Worm (Caenorhabditis elegans): ENCODE measurements around the gene F02E11.4.

- TF ChIP-seq lin-39 (tag; optimal IDR thresholded peaks at IDR 0.05) (no peak), lsy-2 (tag; optimal IDR thresholded peaks at IDR 0.05) (no peak), fos-1 (tag; optimal IDR thresholded peaks at IDR 0.05) (no peak), elt-3 (tag; optimal IDR thresholded peaks at IDR 0.05) (no peak), R02D3.7 (tag; optimal IDR thresholded peaks at IDR 0.05) (no peak), nhr-77 (tag; optimal IDR thresholded peaks at IDR 0.05) (no peak)
Observed at ce11 chrII:3313442-3313841, 35.9 kb upstream of the F02E11.4 start, which contains the start of gene F39E9.6.
